Fruit fly (Drosophila melanogaster) whole organism, wandering third instar larva: ENCODE data around the gene RpL27A.

Experiments
- Abd-B ChIP-seq: fragments of >200 bp; optimal IDR thresholded peaks from 2 replicates; lab custom pipeline; 2017; ENCODE audit warnings: missing biosample characterization, missing genetic modification characterization
- Hr78 ChIP-seq: fragments of >200 bp; optimal IDR thresholded peaks from 2 replicates; lab custom pipeline; 2017; ENCODE audit warnings: missing biosample characterization, missing genetic modification characterization

DNA sequence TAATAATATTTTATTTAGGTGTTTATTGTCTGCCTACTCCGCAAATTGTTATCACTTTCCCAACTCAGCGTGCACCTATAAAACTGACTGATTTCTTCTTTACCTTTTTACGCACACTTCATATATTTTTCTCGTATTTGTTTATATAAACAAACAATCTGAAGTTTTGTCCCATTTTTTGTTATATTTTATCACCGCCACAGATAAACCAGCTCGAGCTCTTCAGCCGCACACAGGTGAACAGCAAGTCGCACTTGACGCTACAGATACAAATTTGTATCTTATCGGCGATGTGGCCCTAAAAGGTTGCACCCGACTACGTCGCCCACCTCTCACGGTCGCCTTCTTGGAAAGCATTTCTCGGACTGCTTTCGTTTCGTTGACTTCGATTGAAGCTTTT, 17.3 kb upstream of the RpL27A start:
- TF ChIP-seq Hr78 (GFP tag; lab: Kevin White, UChicago), result no peak
- TF ChIP-seq Abd-B (GFP tag; lab: Kevin White, UChicago), result no peak
